Fruit fly (Drosophila melanogaster) S2 (cell line): ENCODE results near the gene Cog1.

Experiments
- CG8478 ChIP-seq: fragments of >200 bp; optimal IDR thresholded peaks from 2 replicates; lab custom pipeline; 2018
- CTCF ChIP-seq, 2 experiments: fragments of >200 bp; optimal IDR thresholded peaks; 2 replicates each; lab custom pipeline; 2018

Gene Cog1

dm6 chr3R:12219497-12219896 is at the start of gene Cog1:
Cog1 (minus strand) TSS chr3R:12219686.
- TF ChIP-seq CTCF (optimal IDR thresholded peaks at IDR 0.05; lab: Kevin White, UChicago) (no peak), CG8478 (lab: Kevin White, UChicago) (no peak)

dm6 chr3R:12260669-12261068 is 41.2 kb upstream of the Cog1 start, which contains the start of gene CG44038:
CG44038 (plus strand) TSS chr3R:12260969.
- no peak for TF ChIP-seq CG8478 (lab: Kevin White, UChicago)
- no peak for TF ChIP-seq CTCF (optimal IDR thresholded peaks at IDR 0.05; lab: Kevin White, UChicago)

dm6 chr3R:12259819-12260218 is 40.3 kb upstream of the Cog1 start:
- TF ChIP-seq CTCF (optimal IDR thresholded peaks at IDR 0.05; lab: Kevin White, UChicago) = no peak
- TF ChIP-seq CG8478 (lab: Kevin White, UChicago) = no peak

dm6 chr3R:12259013-12259412 is 39.5 kb upstream of the Cog1 start:
- no peak for TF ChIP-seq CG8478 (lab: Kevin White, UChicago)
- no peak for TF ChIP-seq CTCF (optimal IDR thresholded peaks at IDR 0.05; lab: Kevin White, UChicago)

dm6 chr3R:12258437-12258836 is 39.0 kb upstream of the Cog1 start, which contains the start of the genes CG44037 and svp:
CG44037 (plus strand) TSS chr3R:12258737.
svp (plus strand) TSS chr3R:12258737.
- TF ChIP-seq CG8478 (lab: Kevin White, UChicago) (no peak), CTCF (optimal IDR thresholded peaks at IDR 0.05; lab: Kevin White, UChicago) (no peak)

dm6 chr3R:12253887-12254286 is 34.4 kb upstream of the Cog1 start, which contains the start of gene CG3942:
CG3942 (plus strand) TSS chr3R:12254187.
- TF ChIP-seq CTCF (optimal IDR thresholded peaks at IDR 0.05; lab: Kevin White, UChicago) (no peak), CG8478 (lab: Kevin White, UChicago) (no peak)

dm6 chr3R:12252457-12253065 is 33.1 kb upstream of the Cog1 start:
- no peak for TF ChIP-seq CG8478 (lab: Kevin White, UChicago)
- TF ChIP-seq CTCF (optimal IDR thresholded peaks at IDR 0.05; lab: Kevin White, UChicago) = no peak

- TF ChIP-seq CTCF (optimal IDR thresholded peaks at IDR 0.05; lab: Kevin White, UChicago) = no peak
- TF ChIP-seq CG8478 (lab: Kevin White, UChicago) = no peak
Observed at dm6 chr3R:12251534-12251933, 32.0 kb upstream of the Cog1 start.

- no peak for TF ChIP-seq CG8478 (lab: Kevin White, UChicago)
- TF ChIP-seq CTCF (optimal IDR thresholded peaks at IDR 0.05; lab: Kevin White, UChicago) = no peak
Observed at dm6 chr3R:12250204-12250603, 30.7 kb upstream of the Cog1 start.

- TF ChIP-seq CG8478 (lab: Kevin White, UChicago) = no peak
- TF ChIP-seq CTCF (optimal IDR thresholded peaks at IDR 0.05; lab: Kevin White, UChicago) = peak in 1 of 2 experiments; percentile 2
Observed at dm6 chr3R:12248243-12248642, 28.8 kb upstream of the Cog1 start.

- TF ChIP-seq CG8478 (lab: Kevin White, UChicago) (no peak), CTCF (optimal IDR thresholded peaks at IDR 0.05; lab: Kevin White, UChicago) (no peak)
Observed at dm6 chr3R:12244468-12245060, 25.1 kb upstream of the Cog1 start.

dm6 chr3R:12239166-12239565 is 19.7 kb upstream of the Cog1 start, which contains the start of gene Cyp313a3:
Cyp313a3 (minus strand) TSS chr3R:12239266.
- no peak for TF ChIP-seq CG8478 (lab: Kevin White, UChicago)
- TF ChIP-seq CTCF (optimal IDR thresholded peaks at IDR 0.05; lab: Kevin White, UChicago) = no peak

dm6 chr3R:12236804-12237203 is 17.3 kb upstream of the Cog1 start, which contains the start of gene Cyp313a2:
Cyp313a2 (minus strand) TSS chr3R:12236904.
- TF ChIP-seq CTCF (optimal IDR thresholded peaks at IDR 0.05; lab: Kevin White, UChicago) (no peak), CG8478 (lab: Kevin White, UChicago) (no peak)

- TF ChIP-seq CTCF (optimal IDR thresholded peaks at IDR 0.05; lab: Kevin White, UChicago) (no peak), CG8478 (lab: Kevin White, UChicago) (no peak)
Observed at dm6 chr3R:12234584-12234983, 15.1 kb upstream of the Cog1 start, which contains the start of gene Cyp313a5. Cyp313a5 (minus strand) TSS chr3R:12234684.

- TF ChIP-seq CTCF (optimal IDR thresholded peaks at IDR 0.05; lab: Kevin White, UChicago) = no peak
- TF ChIP-seq CG8478 (lab: Kevin White, UChicago) = no peak
Observed at dm6 chr3R:12232629-12233028, 13.1 kb upstream of the Cog1 start, which contains the start of gene Pglym87. Pglym87 (minus strand) TSS chr3R:12232729.
